Worm (Caenorhabditis elegans) whole organism, midembryonic: ENCODE measurements around the gene ZK688.1.

Source experiments
- ref-1 ChIP-seq: fragments of 200-800 bp; sonication (Bioruptor generic); conservative IDR thresholded peaks from 2 replicates; pipeline ENCODE4 v1.3.6; 2022; ENCODE audit warnings: missing genetic modification reagents, missing genetic modification characterization, missing compliant biosample characterization
- tab-1 ChIP-seq: fragments of 200-800 bp; sonication (Bioruptor generic); IDR thresholded peaks from 2 replicates; pipeline ENCODE4 v1.3.6; 2022; ENCODE audit warnings: missing genetic modification characterization, missing compliant biosample characterization

DNA sequence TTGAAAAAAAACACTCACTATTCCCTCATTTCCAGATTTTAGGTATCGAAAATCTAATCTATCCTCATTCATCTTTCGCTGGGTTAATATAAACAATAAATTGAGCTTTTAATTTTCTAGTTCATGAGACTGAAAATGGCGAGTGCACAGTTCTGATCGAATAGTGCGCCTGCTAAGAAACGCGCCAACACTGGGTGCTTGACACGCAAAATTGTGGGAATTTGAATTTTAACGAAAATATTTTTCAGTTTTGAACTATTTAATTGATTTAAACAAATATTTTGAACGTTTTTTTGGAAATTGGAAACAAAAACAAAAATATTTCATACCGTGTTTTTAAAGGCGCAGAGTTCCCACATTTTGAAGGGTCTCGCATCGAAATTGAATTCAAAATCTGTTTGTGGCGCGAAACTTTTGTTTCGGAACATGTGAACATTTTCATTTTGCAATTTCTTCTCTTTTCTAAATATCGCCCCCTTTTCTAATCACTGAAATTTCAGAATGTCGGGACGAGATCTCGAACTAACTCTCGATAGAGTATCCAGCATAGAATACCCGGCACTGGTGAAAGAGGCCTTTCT lies 19.3 kb downstream of the ZK688.1 start, which contains the start of the genes C29E4.13 and npp-15:
- TF ChIP-seq tab-1 (GFP tag; lab: Robert Waterston, UW) (no peak), ref-1 (no peak)
